Fruit fly (Drosophila melanogaster) whole organism, prepupa: ENCODE results near the gene CheB93a.

Experiments used
- CG10631 ChIP-seq: fragments of 200-800 bp; sonication (Bioruptor generic); optimal IDR thresholded peaks from 2 replicates; lab custom pipeline; 2016; ENCODE audit warnings: missing biosample characterization, missing genetic modification characterization
- CG11294 ChIP-seq: fragments of 200-800 bp; sonication (Bioruptor generic); IDR thresholded peaks from 2 replicates; pipeline ENCODE4 v1.3.6; 2022; ENCODE audit warnings: missing biosample characterization, missing genetic modification characterization
- CG11762 ChIP-seq: fragments of 200-800 bp; sonication (Bioruptor generic); optimal IDR thresholded peaks from 3 replicates; lab custom pipeline; 2016; ENCODE audit warnings: missing biosample characterization, missing genetic modification characterization; ENCODE audit not compliant: insufficient read depth
- CG11902 ChIP-seq: fragments of 200-800 bp; sonication (Bioruptor generic); optimal IDR thresholded peaks from 3 replicates; lab custom pipeline; 2016; ENCODE audit warnings: missing biosample characterization, missing genetic modification characterization
- CG1621 ChIP-seq: fragments of 200-800 bp; sonication (Bioruptor generic); optimal IDR thresholded peaks from 3 replicates; lab custom pipeline; 2018; ENCODE audit warnings: missing biosample characterization, mild to moderate bottlenecking, missing genetic modification characterization
- CG16779 ChIP-seq: fragments of 200-800 bp; sonication (Bioruptor generic); optimal IDR thresholded peaks from 3 replicates; lab custom pipeline; 2017; ENCODE audit warnings: missing biosample characterization, mild to moderate bottlenecking, missing genetic modification characterization
- CG3032 ChIP-seq: fragments of 200-800 bp; optimal IDR thresholded peaks from 2 replicates; lab custom pipeline; 2019; ENCODE audit warnings: missing biosample characterization, mild to moderate bottlenecking, missing genetic modification characterization, moderate library complexity
- CG32006 ChIP-seq: fragments of 200-800 bp; sonication (Bioruptor generic); optimal IDR thresholded peaks from 3 replicates; lab custom pipeline; 2017; ENCODE audit warnings: missing biosample characterization, mild to moderate bottlenecking, missing genetic modification characterization
- CG3919 ChIP-seq: fragments of 200-800 bp; sonication (Bioruptor generic); optimal IDR thresholded peaks from 3 replicates; lab custom pipeline; 2016; ENCODE audit warnings: missing biosample characterization, missing genetic modification characterization
- CG6163 ChIP-seq: fragments of 200-800 bp; sonication (Bioruptor generic); IDR thresholded peaks from 3 replicates; pipeline ENCODE4 v1.3.6; 2022; ENCODE audit warnings: missing biosample characterization, missing genetic modification characterization
- CG6276 ChIP-seq: fragments of 200-800 bp; sonication (Bioruptor generic); optimal IDR thresholded peaks from 2 replicates; lab custom pipeline; 2017; ENCODE audit warnings: missing biosample characterization, mild to moderate bottlenecking, missing genetic modification characterization
- CG6792 ChIP-seq: fragments of 200-800 bp; sonication (Bioruptor generic); optimal IDR thresholded peaks from 3 replicates; lab custom pipeline; 2016; ENCODE audit warnings: missing biosample characterization, missing genetic modification characterization
- CG6808 ChIP-seq: fragments of 200-800 bp; sonication (Bioruptor generic); optimal IDR thresholded peaks from 3 replicates; lab custom pipeline; 2017; ENCODE audit warnings: missing biosample characterization, missing genetic modification characterization, mild to moderate bottlenecking, moderate library complexity, missing genetic modification reagents
- CG8119 ChIP-seq: fragments of 200-800 bp; sonication (Bioruptor generic); IDR thresholded peaks from 3 replicates; pipeline ENCODE4 v1.3.6; 2022; ENCODE audit warnings: missing biosample characterization, missing genetic modification characterization
- CG8319 ChIP-seq: fragments of 200-800 bp; sonication (Bioruptor generic); optimal IDR thresholded peaks from 3 replicates; lab custom pipeline; 2016; ENCODE audit warnings: missing biosample characterization, missing genetic modification characterization
- CG8632 ChIP-seq: fragments of 200-800 bp; sonication (Bioruptor generic); optimal IDR thresholded peaks from 3 replicates; lab custom pipeline; 2016; ENCODE audit warnings: missing biosample characterization, missing genetic modification characterization
- CG9139 ChIP-seq: fragments of 200-800 bp; sonication (Bioruptor generic); optimal IDR thresholded peaks from 3 replicates; lab custom pipeline; 2017; ENCODE audit warnings: missing biosample characterization, mild to moderate bottlenecking, missing genetic modification characterization
- Eip75B ChIP-seq: fragments of 200-800 bp; sonication (Bioruptor generic); optimal IDR thresholded peaks from 3 replicates; lab custom pipeline; 2016; ENCODE audit warnings: missing biosample characterization, missing genetic modification characterization
- Eip78C ChIP-seq: fragments of 200-800 bp; sonication (Bioruptor generic); peaks from one replicate; lab custom pipeline; 2016; ENCODE audit warnings: missing biosample characterization, missing genetic modification characterization
- Eip93F ChIP-seq: fragments of 200-800 bp; sonication (Bioruptor generic); optimal IDR thresholded peaks from 2 replicates; lab custom pipeline; 2016; ENCODE audit warnings: missing biosample characterization, mild to moderate bottlenecking, missing genetic modification characterization
- Ets21C ChIP-seq: fragments of 200-800 bp; sonication (Bioruptor generic); optimal IDR thresholded peaks from 3 replicates; lab custom pipeline; 2016; ENCODE audit warnings: missing biosample characterization, missing genetic modification characterization
- Ets96B ChIP-seq: fragments of 200-800 bp; optimal IDR thresholded peaks from 2 replicates; lab custom pipeline; 2019; ENCODE audit warnings: missing biosample characterization, mild to moderate bottlenecking, missing genetic modification characterization, moderate library complexity
- Gug ChIP-seq: fragments of 200-800 bp; sonication (Bioruptor generic); IDR thresholded peaks from 2 replicates; pipeline ENCODE4 v1.3.6; 2022; ENCODE audit warnings: missing biosample characterization, missing genetic modification characterization
- Hr38 ChIP-seq: sonication (Bioruptor generic); optimal IDR thresholded peaks from 2 replicates; lab custom pipeline; 2016; ENCODE audit warnings: missing biosample characterization, missing genetic modification characterization
- Hr4 ChIP-seq: fragments of 200-800 bp; sonication (Bioruptor generic); optimal IDR thresholded peaks from 3 replicates; lab custom pipeline; 2016; ENCODE audit warnings: missing biosample characterization, missing genetic modification characterization
- Met ChIP-seq: fragments of 200-800 bp; sonication (Bioruptor generic); optimal IDR thresholded peaks from 3 replicates; lab custom pipeline; 2016; ENCODE audit warnings: missing biosample characterization, missing genetic modification characterization
- OdsH ChIP-seq: fragments of 200-800 bp; sonication (Bioruptor generic); optimal IDR thresholded peaks from 3 replicates; lab custom pipeline; 2016; ENCODE audit warnings: missing biosample characterization, missing genetic modification characterization
- Smox ChIP-seq: fragments of 200-800 bp; sonication (Bioruptor generic); optimal IDR thresholded peaks from 3 replicates; lab custom pipeline; 2016; ENCODE audit warnings: missing biosample characterization, missing genetic modification characterization
- Sox102F ChIP-seq: fragments of 200-800 bp; sonication (Bioruptor generic); optimal IDR thresholded peaks from 2 replicates; lab custom pipeline; 2016; ENCODE audit warnings: missing biosample characterization, mild to moderate bottlenecking, missing genetic modification characterization
- Sox14 ChIP-seq: fragments of 200-800 bp; sonication (Bioruptor generic); optimal IDR thresholded peaks from 3 replicates; lab custom pipeline; 2016; ENCODE audit warnings: missing biosample characterization, missing genetic modification characterization
- achi ChIP-seq: fragments of 200-800 bp; sonication (Bioruptor generic); optimal IDR thresholded peaks from 3 replicates; lab custom pipeline; 2016; ENCODE audit warnings: missing biosample characterization, missing genetic modification characterization
- acj6 ChIP-seq: fragments of 200-800 bp; sonication (Bioruptor generic); optimal IDR thresholded peaks from 3 replicates; lab custom pipeline; 2016; ENCODE audit warnings: missing biosample characterization, missing genetic modification characterization
- dac ChIP-seq: fragments of 200-800 bp; sonication (Bioruptor generic); optimal IDR thresholded peaks from 2 replicates; lab custom pipeline; 2017; ENCODE audit warnings: missing biosample characterization, mild to moderate bottlenecking, missing genetic modification characterization
- dsx ChIP-seq: fragments of 200-800 bp; optimal IDR thresholded peaks from 3 replicates; lab custom pipeline; 2019; ENCODE audit warnings: missing biosample characterization, mild to moderate bottlenecking, missing genetic modification characterization, moderate library complexity; ENCODE audit not compliant: poor library complexity, severe bottlenecking
- eg ChIP-seq: fragments of 200-800 bp; sonication (Bioruptor generic); IDR thresholded peaks from 3 replicates; pipeline ENCODE4 v1.3.6; 2022; ENCODE audit warnings: missing biosample characterization, missing genetic modification characterization
- esn ChIP-seq: fragments of 200-800 bp; sonication (Bioruptor generic); optimal IDR thresholded peaks from 2 replicates; lab custom pipeline; 2016; ENCODE audit warnings: missing biosample characterization, mild to moderate bottlenecking, missing genetic modification characterization, moderate library complexity
- fd59A ChIP-seq: fragments of 200-800 bp; sonication (Bioruptor generic); optimal IDR thresholded peaks from 2 replicates; lab custom pipeline; 2017; ENCODE audit warnings: missing biosample characterization, mild to moderate bottlenecking, missing genetic modification characterization, missing genetic modification reagents
- fkh ChIP-seq: fragments of 200-800 bp; sonication (Bioruptor generic); optimal IDR thresholded peaks from 3 replicates; lab custom pipeline; 2017; ENCODE audit warnings: missing biosample characterization, mild to moderate bottlenecking, missing genetic modification characterization, moderate library complexity
- lz ChIP-seq: fragments of 200-800 bp; sonication (Bioruptor generic); optimal IDR thresholded peaks from 3 replicates; lab custom pipeline; 2016; ENCODE audit warnings: missing biosample characterization, missing genetic modification characterization
- salr ChIP-seq, 2 experiments: fragments of 200-800 bp; sonication (Bioruptor generic); optimal IDR thresholded peaks; 3 replicates each; lab custom pipeline; 2016 to 2018; ENCODE audit warnings: missing biosample characterization in 2 of 2, missing genetic modification characterization in 2 of 2, mild to moderate bottlenecking in 1 of 2
- spab ChIP-seq: fragments of 200-800 bp; sonication (Bioruptor generic); optimal IDR thresholded peaks from 2 replicates; lab custom pipeline; 2017; ENCODE audit warnings: missing biosample characterization, mild to moderate bottlenecking, missing genetic modification characterization, missing genetic modification reagents
- ss ChIP-seq, 2 experiments: fragments of 200-800 bp; sonication (Bioruptor generic); optimal IDR thresholded peaks; 2 replicates in 1 of 2; 3 replicates in 1 of 2; lab custom pipeline; 2017 to 2018; ENCODE audit warnings: mild to moderate bottlenecking in 2 of 2, missing biosample characterization in 2 of 2, missing genetic modification characterization in 2 of 2, moderate library complexity in 1 of 2
- svp ChIP-seq: fragments of 200-800 bp; sonication (Bioruptor generic); peaks from one replicate; lab custom pipeline; 2016; ENCODE audit warnings: missing biosample characterization, missing genetic modification characterization
- topi ChIP-seq: fragments of 200-800 bp; sonication (Bioruptor generic); optimal IDR thresholded peaks from 3 replicates; lab custom pipeline; 2016; ENCODE audit warnings: missing biosample characterization, missing genetic modification characterization

CheB93a gene

dm6 chr3R:21376331-21376761 lies 30.9 kb upstream of the CheB93a start (continued):
- TF ChIP-seq salr (GFP tag; optimal IDR thresholded peaks at IDR 0.05; lab: Kevin White, UChicago) (peak in 1 of 2 experiments; percentile 22), CG8632 (GFP tag; lab: Kevin White, UChicago) (no peak), Eip78C (GFP tag; lab: Kevin White, UChicago) (peak; percentile 62), CG8319 (GFP tag; lab: Kevin White, UChicago) (no peak), dac (GFP tag; lab: Kevin White, UChicago) (peak; percentile 57), Eip93F (GFP tag; lab: Kevin White, UChicago) (peak; percentile 63)

DNA sequence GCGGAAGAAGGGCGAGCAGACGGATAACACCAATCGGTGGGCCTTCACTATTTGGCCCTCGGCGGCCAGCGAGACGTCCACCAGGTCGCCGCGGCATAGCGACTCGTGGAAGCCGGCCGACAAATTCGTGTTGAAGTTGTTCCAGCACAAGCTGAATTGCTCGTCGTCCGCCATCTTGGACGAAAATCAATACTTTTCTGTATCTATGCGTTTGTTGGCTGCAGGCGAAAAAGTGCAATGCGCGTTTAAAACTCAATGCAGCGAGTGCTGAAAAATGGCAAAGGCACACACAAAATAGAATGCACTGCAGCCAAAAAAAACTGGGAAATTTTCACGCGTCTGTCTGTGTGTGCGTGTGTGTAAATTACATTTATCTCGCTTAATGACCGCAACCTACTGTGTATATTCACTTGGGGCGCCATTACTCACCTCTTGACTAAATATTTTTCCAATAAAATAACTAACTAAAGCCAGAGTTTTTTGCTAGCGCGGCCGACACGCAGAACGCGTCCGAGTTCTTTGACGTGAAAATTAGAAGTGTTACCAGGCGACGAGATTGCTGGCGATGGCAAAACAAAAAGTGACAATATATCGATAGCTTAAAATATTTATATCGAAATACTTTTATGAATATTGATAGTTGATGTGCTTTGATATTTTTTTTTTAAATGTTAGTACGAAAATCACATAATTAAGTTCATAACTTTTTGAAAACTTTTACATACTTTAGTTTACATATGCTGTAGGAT lies 30.2 kb upstream of the CheB93a start:
- no peak for TF ChIP-seq OdsH (GFP tag; lab: Kevin White, UChicago)
- TF ChIP-seq CG11902 (GFP tag; lab: Kevin White, UChicago) = no peak
- TF ChIP-seq eg (GFP tag; lab: Robert Waterston, UW) = no peak
- TF ChIP-seq Eip93F (GFP tag; lab: Kevin White, UChicago) = no peak
- no peak for TF ChIP-seq CG11294 (GFP tag; lab: Robert Waterston, UW)
- peak; percentile 5 for TF ChIP-seq Eip75B
- no peak for TF ChIP-seq Hr38 (GFP tag; lab: Kevin White, UChicago)
- no peak for TF ChIP-seq CG32006
- TF ChIP-seq fd59A (GFP tag; lab: Kevin White, UChicago) = no peak
- peak; percentile 42 for TF ChIP-seq dsx (GFP tag; lab: Kevin White, UChicago)
- TF ChIP-seq lz = no peak
- 0 out of 3 replicates have a peak, but pooled peaks have one; percentile 30 for TF ChIP-seq CG6163 (GFP tag; lab: Robert Waterston, UW)
- no peak for TF ChIP-seq acj6 (GFP tag; lab: Kevin White, UChicago)
- TF ChIP-seq CG16779 = peak; percentile 6
- no peak for TF ChIP-seq CG10631 (GFP tag; lab: Kevin White, UChicago)
- no peak for TF ChIP-seq CG1621 (tag; lab: Kevin White, UChicago)
- TF ChIP-seq Gug = no peak
- no peak for TF ChIP-seq CG6276 (GFP tag; lab: Kevin White, UChicago)
- no peak for TF ChIP-seq Hr4 (GFP tag; lab: Kevin White, UChicago)
- peak; percentile 5 for TF ChIP-seq achi (GFP tag; lab: Kevin White, UChicago)
- TF ChIP-seq CG8119 (GFP tag; lab: Robert Waterston, UW) = no peak
- no peak for TF ChIP-seq Met (GFP tag; lab: Kevin White, UChicago)
- no peak for TF ChIP-seq Smox (GFP tag; lab: Kevin White, UChicago)
- TF ChIP-seq svp (GFP tag; lab: Kevin White, UChicago) = peak; percentile 67
- TF ChIP-seq CG6808 (GFP tag; lab: Kevin White, UChicago) = no peak
- no peak for TF ChIP-seq CG3032 (tag; lab: Kevin White, UChicago)
- no peak for TF ChIP-seq fkh
- TF ChIP-seq Eip78C (GFP tag; lab: Kevin White, UChicago) = peak; percentile 63
- peak; percentile 14 for TF ChIP-seq topi (GFP tag; lab: Kevin White, UChicago)
- TF ChIP-seq Ets96B (tag; lab: Kevin White, UChicago) = no peak
- TF ChIP-seq spab (GFP tag; lab: Kevin White, UChicago) = no peak
- no peak for TF ChIP-seq CG8632 (GFP tag; lab: Kevin White, UChicago)
- TF ChIP-seq Sox14 = no peak
- peak; percentile 17 for TF ChIP-seq CG3919 (GFP tag; lab: Kevin White, UChicago)
- peak; percentile 23 for TF ChIP-seq CG9139 (GFP tag; lab: Kevin White, UChicago)
- TF ChIP-seq CG11762 = no peak
- no peak for TF ChIP-seq Ets21C (GFP tag; lab: Kevin White, UChicago)
- TF ChIP-seq Sox102F (GFP tag; lab: Kevin White, UChicago) = peak; percentile 40
- TF ChIP-seq CG6792 (GFP tag; lab: Kevin White, UChicago) = no peak
- peak; percentile 23 to 40 for TF ChIP-seq ss (GFP tag; optimal IDR thresholded peaks at IDR 0.05; lab: Kevin White, UChicago)
- peak; percentile 29 for TF ChIP-seq esn
